Fruit fly (Drosophila melanogaster): ENCODE measurements around the gene CG4045.

CG4045 gene

DNA sequence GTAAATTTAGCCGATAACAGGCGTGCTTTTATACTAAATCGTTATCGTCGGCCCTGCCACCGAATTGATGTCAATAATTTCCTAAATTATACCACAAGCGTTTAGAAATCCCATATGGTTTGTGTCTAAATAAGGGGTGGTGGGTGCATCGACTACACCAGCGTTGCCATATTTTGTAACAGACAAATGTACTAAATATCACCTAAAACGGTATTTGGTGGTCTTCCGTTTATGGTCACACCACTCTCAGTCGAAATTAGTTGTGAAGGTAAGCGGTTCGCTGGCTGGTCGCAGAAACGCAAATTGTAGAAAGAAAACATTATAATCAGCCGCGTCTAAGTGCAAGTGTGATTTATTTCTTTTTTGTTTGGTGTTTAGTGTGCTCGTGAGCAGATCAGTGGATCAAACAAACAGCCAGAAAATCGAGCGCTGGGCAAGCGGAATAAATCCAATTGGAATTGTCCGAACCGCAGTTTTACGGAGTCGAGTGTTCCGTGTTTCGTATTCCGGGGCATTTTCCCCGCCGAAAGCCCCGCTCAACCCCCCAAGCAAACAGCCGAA, 4.7 kb upstream of the CG4045 start, which contains the start of the genes CG16903 and Unc-76 (continued):
- TF ChIP-seq gcm2 (GFP tag; optimal IDR thresholded peaks at IDR 0.05) (no peak), CG4854 (GFP tag; optimal IDR thresholded peaks at IDR 0.05) (peak; percentile 14), CG17568 (GFP tag; optimal IDR thresholded peaks at IDR 0.05) (no peak), CG9609 (GFP tag; optimal IDR thresholded peaks at IDR 0.05) (peak; percentile 35), CG12219 (GFP tag; optimal IDR thresholded peaks at IDR 0.05) (peak; percentile 32), CG32532 (GFP tag; IDR thresholded peaks at IDR 0.05) (peak; percentile 52), Dref (GFP tag; IDR thresholded peaks at IDR 0.05) (peak; percentile 79), CG14965 (GFP tag; optimal IDR thresholded peaks at IDR 0.05; ENCODE audit: borderline replicate concordance) (no peak), CG30403 (GFP tag; optimal IDR thresholded peaks at IDR 0.05) (peak; percentile 14), lab (GFP tag; optimal IDR thresholded peaks at IDR 0.05) (peak; percentile 43), bab2 (GFP tag; optimal IDR thresholded peaks at IDR 0.05) (peak; percentile 2), cato (GFP tag; optimal IDR thresholded peaks at IDR 0.05; ENCODE audit: borderline replicate concordance) (no peak), her (GFP tag; optimal IDR thresholded peaks at IDR 0.05) (peak; percentile 58), Opbp (GFP tag; IDR thresholded peaks at IDR 0.05; ENCODE audit: partially characterized antibody) (peak; percentile 45; the same call in 1 of the 3 replicates), ase (GFP tag; IDR thresholded peaks at IDR 0.05) (no peak), CG4707 (GFP tag; optimal IDR thresholded peaks at IDR 0.05) (peak; percentile 40), CG10321 (GFP tag; IDR thresholded peaks at IDR 0.05) (0 out of 2 replicates have a peak, but pooled peaks have one; percentile 23), da (GFP tag; optimal IDR thresholded peaks at IDR 0.05) (no peak), Trl (optimal IDR thresholded peaks at IDR 0.05) (no peak), Trl (GFP tag; optimal IDR thresholded peaks at IDR 0.05) (peak; percentile 51), CG11504 (tag; optimal IDR thresholded peaks at IDR 0.05) (peak; percentile 57), D19A (tag; optimal IDR thresholded peaks at IDR 0.05) (peak; percentile 37), NFAT (GFP tag; IDR thresholded peaks at IDR 0.05) (peak; percentile 24; the same call in 1 of the 2 replicates), CG34376 (GFP tag; optimal IDR thresholded peaks at IDR 0.05) (peak; percentile 72), CG7987 (GFP tag; optimal IDR thresholded peaks at IDR 0.05) (peak; percentile 69), hbn (GFP tag; IDR thresholded peaks at IDR 0.05; ENCODE audit: partially characterized antibody) (peak; percentile 42; the same call in 1 of the 2 replicates), CG17186 (GFP tag; optimal IDR thresholded peaks at IDR 0.05) (peak; percentile 28), CG18599 (GFP tag; optimal IDR thresholded peaks at IDR 0.05) (peak; percentile 53), Ets65A (GFP tag) (peak; percentile 88), CG30020 (tag; optimal IDR thresholded peaks at IDR 0.05) (peak; percentile 15), Deaf1 (tag; optimal IDR thresholded peaks at IDR 0.05) (peak; percentile 56), sens (GFP tag) (peak; percentile 82), pnt (GFP tag; optimal IDR thresholded peaks at IDR 0.05) (peak; percentile 0), HmgZ (tag; optimal IDR thresholded peaks at IDR 0.05) (peak; percentile 82), Fer1 (GFP tag; optimal IDR thresholded peaks at IDR 0.05) (peak; percentile 75), YL-1 (GFP tag; optimal IDR thresholded peaks at IDR 0.05) (peak; percentile 73), sd (tag; optimal IDR thresholded peaks at IDR 0.05) (peak; percentile 48), MESR4 (GFP tag; optimal IDR thresholded peaks at IDR 0.05) (peak; percentile 91), peb (GFP tag; IDR thresholded peaks at IDR 0.05) (no peak), Bdp1 (GFP tag; optimal IDR thresholded peaks at IDR 0.05) (peak; percentile 20), CG15601 (tag; optimal IDR thresholded peaks at IDR 0.05) (peak; percentile 78), CG11723 (GFP tag; optimal IDR thresholded peaks at IDR 0.05) (peak; percentile 39), lilli (GFP tag; optimal IDR thresholded peaks at IDR 0.05) (peak; percentile 41), CG3847 (GFP tag; IDR thresholded peaks at IDR 0.05) (peak; percentile 84), CG9817 (tag; optimal IDR thresholded peaks at IDR 0.05) (peak; percentile 19), Max (GFP tag; optimal IDR thresholded peaks at IDR 0.05) (no peak), HHEX (GFP tag; optimal IDR thresholded peaks at IDR 0.05) (peak; percentile 26), D19B (GFP tag; optimal IDR thresholded peaks at IDR 0.05) (no peak), CG31365 (tag; optimal IDR thresholded peaks at IDR 0.05) (peak; percentile 37)

Measured in whole organism, embryonic.